Fruit fly (Drosophila melanogaster): Measurements from ENCODE around the gene IntS10.

DNA sequence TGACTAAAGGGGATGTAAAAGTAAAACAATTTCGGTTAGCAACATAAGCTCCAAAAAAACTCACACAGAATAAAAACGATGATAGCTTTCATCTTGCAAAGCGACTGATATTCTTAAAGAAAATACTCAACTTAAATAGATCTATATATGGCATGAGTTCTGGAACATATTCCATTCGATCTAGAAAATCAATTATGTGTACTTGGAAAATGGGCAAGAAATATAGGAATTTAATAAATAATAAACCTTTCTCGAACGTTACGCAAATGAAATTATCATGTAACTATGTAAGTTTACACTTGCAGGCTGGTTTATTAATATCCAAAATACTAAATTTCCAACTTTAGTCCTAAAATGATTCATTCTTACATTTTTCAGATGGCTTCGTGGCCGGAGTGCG lies 9.7 kb downstream of the IntS10 start, which contains the start of gene Acp63F:
- TF ChIP-seq Myc (optimal IDR thresholded peaks at IDR 0.05) (no peak), ttk (optimal IDR thresholded peaks at IDR 0.05) (no peak), h (optimal IDR thresholded peaks at IDR 0.05) (no peak), psq (optimal IDR thresholded peaks at IDR 0.05) (no peak), Sin3A (optimal IDR thresholded peaks at IDR 0.05) (no peak)

Data from Kc167 (cell line).